Worm (Caenorhabditis elegans): Measurements from ENCODE around the gene dyrb-1.

dyrb-1 gene

DNA sequence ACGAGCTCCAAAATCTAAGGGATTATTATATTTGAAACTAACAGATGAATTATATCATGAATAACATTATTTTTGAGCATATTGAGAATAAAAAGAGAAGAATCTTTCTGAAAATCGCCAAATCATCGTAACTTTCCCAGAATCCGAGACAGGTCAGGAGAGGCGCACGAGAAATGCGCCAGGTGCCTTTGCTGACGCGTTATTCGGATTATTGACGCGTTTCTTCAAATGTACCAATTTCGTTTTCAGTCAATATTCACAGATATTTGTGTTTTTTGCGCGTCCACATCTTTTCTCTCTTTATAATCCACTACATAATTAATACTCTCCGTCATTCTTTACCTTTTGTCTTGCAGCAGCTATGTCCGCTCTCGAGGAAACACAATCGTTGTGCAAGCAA is 7.9 kb downstream of the dyrb-1 start, which contains the start of gene T24H10.1 (continued):
- TF ChIP-seq snpc-1.2 (GFP tag; IDR thresholded peaks at IDR 0.05) (no peak), aly-2 (tag; optimal IDR thresholded peaks at IDR 0.05) (no peak), unc-130 (GFP tag; optimal IDR thresholded peaks at IDR 0.05) (no peak), zip-2 (tag; optimal IDR thresholded peaks at IDR 0.05) (no peak), nhr-6 (tag; optimal IDR thresholded peaks at IDR 0.05) (peak; percentile 37), hlh-11 (tag; optimal IDR thresholded peaks at IDR 0.05) (peak; percentile 64), mep-1 (tag; optimal IDR thresholded peaks at IDR 0.05) (peak; percentile 77), F26F4.8 (GFP tag; conservative IDR thresholded peaks at IDR 0.05) (no peak), mes-2 (tag; optimal IDR thresholded peaks at IDR 0.05; ENCODE audit: poor library complexity, severe bottlenecking) (peak; percentile 80), unc-62 (GFP tag; optimal IDR thresholded peaks at IDR 0.05 in 1 of 2) (peak in 1 of 2 experiments; percentile 96), unc-62 (tag; optimal IDR thresholded peaks at IDR 0.05) (no peak), nhr-28 (tag; optimal IDR thresholded peaks at IDR 0.05) (peak; percentile 10), daf-12 (tag; optimal IDR thresholded peaks at IDR 0.05) (no peak), dmd-6 (GFP tag; IDR thresholded peaks at IDR 0.05) (peak; percentile 65), nhr-48 (tag; optimal IDR thresholded peaks at IDR 0.05) (peak; percentile 56)

DNA sequence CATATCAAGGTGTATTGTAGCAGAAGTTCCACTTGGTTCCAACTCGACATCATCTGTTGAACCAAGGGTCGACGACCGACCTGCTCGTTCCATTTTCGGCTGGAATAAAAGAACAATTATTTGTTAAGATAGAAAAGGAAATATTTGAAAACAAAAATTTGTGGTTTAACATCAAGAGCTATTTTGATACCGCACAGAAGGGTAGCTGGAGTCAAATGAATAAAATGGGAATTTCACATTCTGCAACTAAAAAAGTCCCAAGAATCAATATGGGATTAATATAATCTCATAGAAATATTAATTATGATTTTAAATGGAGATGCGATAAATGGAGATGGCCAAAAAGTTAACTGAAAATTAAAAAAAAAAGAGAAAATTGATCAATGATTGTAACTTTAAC is 8.4 kb downstream of the dyrb-1 start, which contains the start of gene clh-5:
Gene clh-5, minus strand, starts transcription at position 101 of the 400 bp plus-strand sequence.
- TF ChIP-seq ceh-62 (tag; optimal IDR thresholded peaks at IDR 0.05): no peak
- TF ChIP-seq sdz-12 (GFP tag; optimal IDR thresholded peaks at IDR 0.05): no peak
- no peak for TF ChIP-seq madf-9 (GFP tag; conservative IDR thresholded peaks at IDR 0.05)
- no peak for TF ChIP-seq hlh-11 (tag; optimal IDR thresholded peaks at IDR 0.05)
- TF ChIP-seq saeg-2 (GFP tag; IDR thresholded peaks at IDR 0.05): no peak
- no peak for TF ChIP-seq nhr-48 (tag; optimal IDR thresholded peaks at IDR 0.05)
- TF ChIP-seq F26F4.8 (GFP tag; conservative IDR thresholded peaks at IDR 0.05): no peak
- no peak for TF ChIP-seq nhr-111 (GFP tag; optimal IDR thresholded peaks at IDR 0.05)
- TF ChIP-seq pha-4 (GFP tag; IDR thresholded peaks at IDR 0.05): no peak
- TF ChIP-seq pha-4 (tag; optimal IDR thresholded peaks at IDR 0.05): no peak

ce11 chrII:9097302-9097701 is 9.6 kb downstream of the dyrb-1 start:
- TF ChIP-seq aha-1 (tag): peak; percentile 91
- TF ChIP-seq egl-43 (GFP tag; IDR thresholded peaks at IDR 0.05): no peak

DNA sequence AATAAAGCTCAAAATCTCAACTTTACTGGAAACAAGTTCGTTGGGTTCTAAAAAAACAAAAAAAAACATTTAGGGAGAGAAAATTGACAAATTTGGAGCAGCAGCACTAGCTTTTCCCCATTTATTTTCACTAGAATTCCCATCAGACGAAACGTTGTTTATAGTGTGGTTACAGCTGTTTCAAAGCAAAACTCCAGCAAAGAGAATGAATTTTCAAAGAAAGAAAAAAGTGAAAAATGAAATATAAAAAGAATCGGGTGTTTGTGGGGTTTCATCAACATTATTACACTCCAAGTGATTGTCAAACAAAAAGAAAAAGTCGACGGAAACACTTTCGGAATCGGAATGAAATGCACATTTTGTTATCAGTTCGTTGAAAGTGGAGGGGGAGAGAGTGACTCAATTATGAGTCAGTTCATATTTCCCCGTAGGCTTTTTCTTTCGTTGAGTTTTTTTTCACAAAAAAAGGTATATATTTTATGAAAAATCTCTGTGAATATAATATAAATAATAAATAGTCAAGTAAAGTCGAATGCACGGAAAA is 12.6 kb downstream of the dyrb-1 start:
- TF ChIP-seq nhr-28 (tag; optimal IDR thresholded peaks at IDR 0.05) (peak; percentile 62), ztf-7 (tag; optimal IDR thresholded peaks at IDR 0.05) (no peak), mep-1 (tag; optimal IDR thresholded peaks at IDR 0.05) (no peak), ceh-28 (tag; optimal IDR thresholded peaks at IDR 0.05) (no peak), ama-1 (optimal IDR thresholded peaks at IDR 0.05) (peak; percentile 34), nhr-111 (GFP tag; optimal IDR thresholded peaks at IDR 0.05) (no peak), lsy-2 (tag; optimal IDR thresholded peaks at IDR 0.05) (peak in 1 of 2 experiments; percentile 1), dmd-6 (GFP tag; IDR thresholded peaks at IDR 0.05) (peak; percentile 55; the same call in 1 of the 2 replicates), nhr-42 (GFP tag; IDR thresholded peaks at IDR 0.05) (no peak), daf-16 (GFP tag; optimal IDR thresholded peaks at IDR 0.05) (no peak), daf-16 (tag; optimal IDR thresholded peaks at IDR 0.05) (peak; percentile 54), ces-1 (GFP tag; optimal IDR thresholded peaks at IDR 0.05) (no peak), T20F7.1 (GFP tag; optimal IDR thresholded peaks at IDR 0.05) (no peak), hlh-11 (tag; optimal IDR thresholded peaks at IDR 0.05) (peak; percentile 54), unc-62 (GFP tag; optimal IDR thresholded peaks at IDR 0.05 in 1 of 2) (peak in 1 of 2 experiments; percentile 95), unc-62 (tag; optimal IDR thresholded peaks at IDR 0.05) (no peak), lin-13 (GFP tag; optimal IDR thresholded peaks at IDR 0.05) (no peak), dve-1 (tag; optimal IDR thresholded peaks at IDR 0.05; ENCODE audit: insufficient read depth) (peak; percentile 20), pqm-1 (tag; optimal IDR thresholded peaks at IDR 0.05) (peak; percentile 73)
